Fruit fly (Drosophila melanogaster) whole organism, embryonic: Measurements from ENCODE around the gene CG8312.

Experiments
- Aef1 ChIP-seq: fragments of 200-800 bp; sonication (Bioruptor generic); IDR thresholded peaks from 3 replicates; pipeline ENCODE4 v1.3.6; 2022; ENCODE audit warnings: missing biosample characterization, missing genetic modification characterization
- CG10274 ChIP-seq: fragments of 200-800 bp; sonication (Bioruptor generic); optimal IDR thresholded peaks from 3 replicates; lab custom pipeline; 2017; ENCODE audit warnings: missing biosample characterization, mild to moderate bottlenecking, missing genetic modification characterization
- CG10321 ChIP-seq: fragments of 200-800 bp; sonication (Bioruptor generic); IDR thresholded peaks from 2 replicates; pipeline ENCODE4 v1.3.6; 2022; ENCODE audit warnings: missing biosample characterization, missing genetic modification characterization
- CG10462 ChIP-seq: fragments of 200-800 bp; sonication (Bioruptor generic); optimal IDR thresholded peaks from 2 replicates; lab custom pipeline; 2016; ENCODE audit warnings: missing biosample characterization, missing genetic modification characterization
- CG10543 ChIP-seq: fragments of 200-800 bp; sonication (Bioruptor generic); optimal IDR thresholded peaks from 3 replicates; lab custom pipeline; 2017; ENCODE audit warnings: missing biosample characterization, mild to moderate bottlenecking, missing genetic modification characterization, moderate library complexity
- CG11695 ChIP-seq: fragments of 200-800 bp; sonication (Bioruptor generic); IDR thresholded peaks from 3 replicates; pipeline ENCODE4 v1.3.6; 2022; ENCODE audit warnings: missing biosample characterization, missing genetic modification characterization
- CG13287 ChIP-seq: fragments of 200-800 bp; sonication (Bioruptor generic); IDR thresholded peaks from 2 replicates; pipeline ENCODE4 v1.3.6; 2022; ENCODE audit warnings: missing biosample characterization, missing genetic modification characterization; ENCODE audit not compliant: partially characterized antibody
- CG18599 ChIP-seq: fragments of 200-800 bp; sonication (Bioruptor generic); optimal IDR thresholded peaks from 3 replicates; lab custom pipeline; 2017; ENCODE audit warnings: missing biosample characterization, missing genetic modification characterization, mild to moderate bottlenecking, moderate library complexity, missing genetic modification reagents
- CG30431 ChIP-seq: fragments of 200-800 bp; sonication (Bioruptor generic); optimal IDR thresholded peaks from 2 replicates; lab custom pipeline; 2017; ENCODE audit warnings: missing biosample characterization, missing genetic modification characterization
- CG31388 ChIP-seq: fragments of 200-800 bp; sonication (Bioruptor generic); optimal IDR thresholded peaks from 2 replicates; lab custom pipeline; 2016; ENCODE audit warnings: missing biosample characterization, missing genetic modification characterization
- CG34422 ChIP-seq: fragments of 200-800 bp; sonication (Bioruptor generic); IDR thresholded peaks from 3 replicates; pipeline ENCODE4 v1.3.6; 2022; ENCODE audit warnings: missing biosample characterization, missing genetic modification characterization
- CG6272 ChIP-seq: fragments of 200-800 bp; sonication (Bioruptor generic); IDR thresholded peaks from 2 replicates; pipeline ENCODE4 v1.3.6; 2022; ENCODE audit warnings: missing biosample characterization, missing genetic modification characterization
- CG9609 ChIP-seq: fragments of 200-800 bp; sonication (Bioruptor generic); optimal IDR thresholded peaks from 3 replicates; lab custom pipeline; 2016; ENCODE audit warnings: missing biosample characterization, missing genetic modification characterization
- CkIIα-i1 ChIP-seq: fragments of 200-800 bp; sonication (Bioruptor generic); IDR thresholded peaks from 2 replicates; pipeline ENCODE4 v1.3.6; 2022; ENCODE audit warnings: missing biosample characterization, missing genetic modification characterization
- D ChIP-seq, 2 experiments: fragments of 200-800 bp in 1 of 2; fragments of >200 bp in 1 of 2; sonication (Bioruptor generic) in 1 of 2; optimal IDR thresholded peaks; 2 replicates in 1 of 2; 3 replicates in 1 of 2; lab custom pipeline; 2017; ENCODE audit warnings: mild to moderate bottlenecking in 1 of 2, missing biosample characterization in 1 of 2, missing genetic modification characterization in 1 of 2, missing genetic modification reagents in 1 of 2
- D19A ChIP-seq: fragments of 200-800 bp; optimal IDR thresholded peaks from 3 replicates; lab custom pipeline; 2019; ENCODE audit warnings: missing biosample characterization, mild to moderate bottlenecking, missing genetic modification characterization, moderate library complexity
- Ets97D ChIP-seq: fragments of 200-800 bp; sonication (Bioruptor generic); optimal IDR thresholded peaks from 3 replicates; lab custom pipeline; 2016; ENCODE audit warnings: missing biosample characterization, missing genetic modification characterization
- Gsc ChIP-seq: fragments of 200-800 bp; sonication (Bioruptor generic); IDR thresholded peaks from 2 replicates; pipeline ENCODE4 v1.3.6; 2022; ENCODE audit warnings: missing biosample characterization, missing genetic modification characterization
- Gug ChIP-seq: fragments of 200-800 bp; sonication (Bioruptor generic); IDR thresholded peaks from 4 replicates; pipeline ENCODE4 v1.3.6; 2022; ENCODE audit warnings: missing biosample characterization, missing genetic modification characterization
- Jarid2 ChIP-seq: fragments of 200-800 bp; sonication (Bioruptor generic); optimal IDR thresholded peaks from 3 replicates; lab custom pipeline; 2017; ENCODE audit warnings: mild to moderate bottlenecking, missing biosample characterization, missing genetic modification reagents, missing genetic modification characterization
- Kr ChIP-seq: fragments of 200-800 bp; sonication (Bioruptor generic); optimal IDR thresholded peaks from 2 replicates; lab custom pipeline; 2017; ENCODE audit warnings: missing biosample characterization, mild to moderate bottlenecking, missing genetic modification characterization
- NC2β ChIP-seq: fragments of 200-800 bp; sonication (Bioruptor generic); optimal IDR thresholded peaks from 2 replicates; lab custom pipeline; 2016; ENCODE audit warnings: missing biosample characterization, missing genetic modification characterization
- NFAT ChIP-seq: fragments of 200-800 bp; sonication (Bioruptor generic); IDR thresholded peaks from 2 replicates; pipeline ENCODE4 v1.3.6; 2022; ENCODE audit warnings: missing biosample characterization, missing genetic modification characterization
- Optix ChIP-seq: fragments of 200-800 bp; sonication (Bioruptor generic); IDR thresholded peaks from 3 replicates; pipeline ENCODE4 v1.3.6; 2022; ENCODE audit warnings: missing biosample characterization, missing genetic modification characterization
- al ChIP-seq: fragments of 200-800 bp; sonication (Bioruptor generic); IDR thresholded peaks from 2 replicates; pipeline ENCODE4 v1.3.6; 2022; ENCODE audit warnings: missing biosample characterization, missing genetic modification characterization
- cato ChIP-seq: fragments of 200-800 bp; sonication (Bioruptor generic); optimal IDR thresholded peaks from 2 replicates; lab custom pipeline; 2016; ENCODE audit warnings: missing biosample characterization, missing genetic modification characterization, borderline replicate concordance
- cg ChIP-seq: fragments of 200-800 bp; sonication (Bioruptor generic); optimal IDR thresholded peaks from 3 replicates; lab custom pipeline; 2019; ENCODE audit warnings: missing biosample characterization, mild to moderate bottlenecking, missing genetic modification characterization, moderate library complexity
- chinmo ChIP-seq: fragments of 200-800 bp; sonication (Bioruptor generic); IDR thresholded peaks from 4 replicates; pipeline ENCODE4 v1.3.6; 2022; ENCODE audit warnings: missing biosample characterization, missing genetic modification characterization; ENCODE audit not compliant: partially characterized antibody
- ci ChIP-seq: fragments of 200-800 bp; sonication (Bioruptor generic); IDR thresholded peaks from 3 replicates; pipeline ENCODE4 v1.3.6; 2022; ENCODE audit warnings: missing biosample characterization, missing genetic modification characterization
- crc ChIP-seq: fragments of 200-800 bp; sonication (Bioruptor generic); optimal IDR thresholded peaks from 2 replicates; lab custom pipeline; 2016; ENCODE audit warnings: missing biosample characterization, missing genetic modification characterization
- dimm ChIP-seq: fragments of 200-800 bp; sonication (Bioruptor generic); IDR thresholded peaks from 2 replicates; pipeline ENCODE4 v1.3.6; 2022; ENCODE audit warnings: missing biosample characterization, missing genetic modification characterization
- fd96Cb ChIP-seq: fragments of 200-800 bp; sonication (Bioruptor generic); optimal IDR thresholded peaks from 2 replicates; lab custom pipeline; 2018; ENCODE audit warnings: missing biosample characterization, mild to moderate bottlenecking, missing genetic modification characterization, moderate library complexity
- gcm2 ChIP-seq: fragments of 200-800 bp; sonication (Bioruptor generic); optimal IDR thresholded peaks from 2 replicates; lab custom pipeline; 2016; ENCODE audit warnings: missing biosample characterization, missing genetic modification characterization
- hb ChIP-seq: fragments of 200-800 bp; sonication (Bioruptor generic); IDR thresholded peaks from 3 replicates; pipeline ENCODE4 v1.3.6; 2022; ENCODE audit warnings: missing biosample characterization, missing genetic modification characterization; ENCODE audit not compliant: partially characterized antibody
- kah ChIP-seq: fragments of 200-800 bp; sonication (Bioruptor generic); optimal IDR thresholded peaks from 2 replicates; lab custom pipeline; 2018; ENCODE audit warnings: missing biosample characterization, mild to moderate bottlenecking, missing genetic modification characterization
- mirr ChIP-seq: fragments of 200-800 bp; sonication (Bioruptor generic); optimal IDR thresholded peaks from 3 replicates; lab custom pipeline; 2018; ENCODE audit warnings: missing biosample characterization, mild to moderate bottlenecking, missing genetic modification characterization
- nau ChIP-seq: fragments of 200-800 bp; sonication (Bioruptor generic); optimal IDR thresholded peaks from 3 replicates; lab custom pipeline; 2017; ENCODE audit warnings: missing biosample characterization, mild to moderate bottlenecking, missing genetic modification characterization, missing genetic modification reagents
- org-1 ChIP-seq: fragments of 200-800 bp; sonication (Bioruptor generic); optimal IDR thresholded peaks from 2 replicates; lab custom pipeline; 2017; ENCODE audit warnings: missing biosample characterization, missing genetic modification characterization
- p53 ChIP-seq: fragments of 200-800 bp; sonication (Bioruptor generic); optimal IDR thresholded peaks from 2 replicates; lab custom pipeline; 2016; ENCODE audit warnings: missing biosample characterization, missing genetic modification characterization
- pum ChIP-seq: fragments of 200-800 bp; sonication (Bioruptor generic); optimal IDR thresholded peaks from 2 replicates; lab custom pipeline; 2016; ENCODE audit warnings: missing biosample characterization, missing genetic modification characterization
- repo ChIP-seq: fragments of 200-800 bp; sonication (Bioruptor generic); optimal IDR thresholded peaks from 2 replicates; lab custom pipeline; 2016; ENCODE audit warnings: missing biosample characterization, missing genetic modification characterization
- sc ChIP-seq, 3 experiments: fragments of >200 bp in 2 of 3; fragments of 200-800 bp in 1 of 3; sonication (Bioruptor generic) in 1 of 3; optimal IDR thresholded peaks; 2 replicates in 2 of 3; 3 replicates in 1 of 3; lab custom pipeline; 2017; ENCODE audit warnings: mild to moderate bottlenecking in 1 of 3, missing biosample characterization in 1 of 3, missing genetic modification characterization in 1 of 3, missing genetic modification reagents in 1 of 3
- scrt ChIP-seq: fragments of 200-800 bp; sonication (Bioruptor generic); optimal IDR thresholded peaks from 2 replicates; lab custom pipeline; 2018; ENCODE audit warnings: missing biosample characterization, mild to moderate bottlenecking, missing genetic modification characterization, moderate library complexity
- trh ChIP-seq: fragments of 200-800 bp; sonication (Bioruptor generic); optimal IDR thresholded peaks from 2 replicates; lab custom pipeline; 2016; ENCODE audit warnings: missing biosample characterization, missing genetic modification characterization
- unpg ChIP-seq: fragments of 200-800 bp; sonication (Bioruptor generic); optimal IDR thresholded peaks from 3 replicates; lab custom pipeline; 2018; ENCODE audit warnings: missing biosample characterization, mild to moderate bottlenecking, missing genetic modification characterization, moderate library complexity
- zen ChIP-seq: fragments of 200-800 bp; sonication (Bioruptor generic); optimal IDR thresholded peaks from 3 replicates; lab custom pipeline; 2018; ENCODE audit warnings: missing biosample characterization, mild to moderate bottlenecking, missing genetic modification characterization, moderate library complexity

Gene CG8312

DNA sequence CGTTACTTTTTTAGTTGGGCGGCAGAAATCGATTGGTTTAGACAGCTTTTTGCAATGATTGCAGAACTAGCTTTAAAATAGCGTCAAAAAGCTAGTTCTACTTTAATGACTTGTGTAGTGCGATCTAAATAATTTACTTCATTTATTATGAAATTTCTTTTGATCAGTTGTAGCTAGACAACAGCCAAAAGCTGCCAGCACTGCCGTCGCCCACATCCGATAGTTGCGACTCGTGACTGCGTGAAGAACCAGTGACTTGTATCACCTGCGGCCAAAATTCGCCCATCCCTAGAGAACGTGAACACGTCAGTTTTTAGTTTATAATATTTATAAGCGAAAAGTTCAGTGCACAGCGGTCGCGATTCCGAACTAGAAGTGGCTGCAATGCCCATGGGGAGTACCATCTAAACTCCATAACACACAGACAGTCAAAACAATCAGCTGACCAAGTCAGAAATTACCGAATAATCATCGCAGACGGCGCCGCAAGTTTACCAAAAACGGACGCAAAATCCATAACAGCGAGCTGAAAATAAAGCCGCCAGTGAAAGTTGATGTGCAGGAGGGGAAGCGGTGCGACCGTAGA is 4.4 kb upstream of the CG8312 start, which contains the start of gene P58IPK (continued):
- TF ChIP-seq D (optimal IDR thresholded peaks at IDR 0.05; lab: Kevin White, UChicago) (no peak), D (GFP tag; optimal IDR thresholded peaks at IDR 0.05; lab: Kevin White, UChicago) (no peak), D19A (tag; lab: Kevin White, UChicago) (no peak), fd96Cb (tag; lab: Kevin White, UChicago) (peak; percentile 9), mirr (GFP tag; lab: Kevin White, UChicago) (peak; percentile 0), chinmo (GFP tag; lab: Robert Waterston, UW) (peak; percentile 73; the same call in 2 of the 4 replicates), zen (tag; lab: Kevin White, UChicago) (no peak), trh (no peak), Optix (GFP tag; lab: Robert Waterston, UW) (peak; percentile 65; the same call in 2 of the 3 replicates), hb (GFP tag; lab: Robert Waterston, UW) (peak; percentile 90), CkIIα-i1 (GFP tag; lab: Robert Waterston, UW) (no peak), Gug (peak; percentile 89), NC2β (GFP tag; lab: Kevin White, UChicago) (peak; percentile 47), Aef1 (GFP tag; lab: Robert Waterston, UW) (peak; percentile 32; the same call in 2 of the 3 replicates), CG10543 (GFP tag; lab: Kevin White, UChicago) (peak; percentile 7), CG10321 (GFP tag; lab: Robert Waterston, UW) (no peak), CG30431 (GFP tag; lab: Kevin White, UChicago) (peak; percentile 1), CG9609 (GFP tag; lab: Kevin White, UChicago) (peak; percentile 69), crc (GFP tag; lab: Kevin White, UChicago) (peak; percentile 54), Gsc (GFP tag; lab: Robert Waterston, UW) (no peak), sc (optimal IDR thresholded peaks at IDR 0.05; lab: Kevin White, UChicago) (no peak), sc (GFP tag; optimal IDR thresholded peaks at IDR 0.05; lab: Kevin White, UChicago) (no peak), CG34422 (peak; percentile 85), CG31388 (no peak), Kr (no peak), repo (peak; percentile 35), kah (GFP tag; lab: Kevin White, UChicago) (peak; percentile 55), unpg (GFP tag; lab: Kevin White, UChicago) (peak; percentile 14), cato (no peak), CG18599 (GFP tag; lab: Kevin White, UChicago) (peak; percentile 54), CG11695 (GFP tag; lab: Robert Waterston, UW) (no peak), CG13287 (peak; percentile 97), nau (GFP tag; lab: Kevin White, UChicago) (no peak), pum (GFP tag; lab: Kevin White, UChicago) (peak; percentile 67), dimm (GFP tag; lab: Robert Waterston, UW) (no peak), al (GFP tag; lab: Robert Waterston, UW) (peak; percentile 52), ci (peak; percentile 66; the same call in 2 of the 3 replicates), scrt (GFP tag; lab: Kevin White, UChicago) (peak; percentile 9), CG10274 (GFP tag; lab: Kevin White, UChicago) (no peak), p53 (GFP tag; lab: Kevin White, UChicago) (peak; percentile 60), org-1 (no peak), cg (GFP tag; lab: Kevin White, UChicago) (no peak), Ets97D (peak; percentile 90), NFAT (GFP tag; lab: Robert Waterston, UW) (peak; percentile 72), CG10462 (GFP tag; lab: Kevin White, UChicago) (peak; percentile 34), Jarid2 (GFP tag; lab: Kevin White, UChicago) (peak; percentile 40), gcm2 (no peak), CG6272 (GFP tag; lab: Robert Waterston, UW) (peak; percentile 80)
